ENCODE assay signal across 1 fruit fly cellular context in the genomic region with DNA sequence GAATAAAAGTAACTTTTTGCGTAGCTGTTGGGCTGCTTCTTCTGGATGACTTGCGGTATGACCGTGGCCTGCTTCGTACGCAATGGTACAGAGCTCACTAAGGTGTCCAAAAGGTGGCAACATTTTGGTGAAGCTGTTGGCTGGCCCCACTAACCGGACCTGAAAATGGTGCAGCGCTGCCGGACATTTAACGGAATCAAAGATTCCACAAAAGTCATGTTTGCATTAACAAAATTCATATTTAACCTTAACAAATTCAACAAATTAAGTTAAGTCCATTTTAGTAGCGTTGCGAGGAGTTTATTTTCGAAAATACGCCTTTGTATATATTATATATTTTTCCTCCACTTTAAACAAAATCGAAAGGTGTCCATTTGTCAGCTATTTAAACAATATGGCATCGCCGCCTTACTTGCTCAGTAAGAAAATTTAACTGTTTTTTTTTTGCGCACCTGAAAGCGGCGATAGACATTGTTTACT.
A peak's percentile ranks its signal among the peaks of the same experiment; 100 is the strongest.
TF ChIP-seq lines count a peak whose summit lies in the region.

Gene kra (minus strand): TSS at position 93 of the 480 bp plus-strand sequence.
Gene SecS (plus strand): TSS at position 390 of the 480 bp plus-strand sequence.

TF ChIP-seq in whole organism, embryonic, 481 proteins besides CTCF, POLR2A, EP300 and RAD21 (continued from another document):
- TF ChIP-seq CG14860 (GFP tag; IDR thresholded peaks at IDR 0.05; lab: Robert Waterston, UW; ENCODE audit: partially characterized antibody) (no peak), CG3281 (GFP tag; optimal IDR thresholded peaks at IDR 0.05; lab: Kevin White, UChicago) (peak; percentile 62), oc (tag; optimal IDR thresholded peaks at IDR 0.05; lab: Kevin White, UChicago) (no peak), CG1024 (GFP tag; IDR thresholded peaks at IDR 0.05; lab: Robert Waterston, UW) (no peak), CG12299 (tag; optimal IDR thresholded peaks at IDR 0.05; lab: Kevin White, UChicago) (peak; percentile 43), inv (GFP tag; IDR thresholded peaks at IDR 0.05; lab: Robert Waterston, UW; ENCODE audit: partially characterized antibody) (no peak), CG13894 (tag; optimal IDR thresholded peaks at IDR 0.05; lab: Kevin White, UChicago) (peak; percentile 14), tgo (GFP tag; IDR thresholded peaks at IDR 0.05; lab: Robert Waterston, UW) (no peak), CG2202 (tag; optimal IDR thresholded peaks at IDR 0.05; lab: Kevin White, UChicago) (no peak), CG10147 (GFP tag; optimal IDR thresholded peaks at IDR 0.05; lab: Kevin White, UChicago) (peak; percentile 54), CG14667 (GFP tag; IDR thresholded peaks at IDR 0.05; lab: Robert Waterston, UW) (no peak), danr (GFP tag; IDR thresholded peaks at IDR 0.05; lab: Robert Waterston, UW) (no peak), ATbp (GFP tag; optimal IDR thresholded peaks at IDR 0.05; lab: Kevin White, UChicago) (peak; percentile 2), Dp (GFP tag; optimal IDR thresholded peaks at IDR 0.05; lab: Kevin White, UChicago) (peak; percentile 58), CG4617 (GFP tag; optimal IDR thresholded peaks at IDR 0.05; lab: Kevin White, UChicago; ENCODE audit: borderline replicate concordance) (peak; percentile 86), CG6175 (GFP tag; IDR thresholded peaks at IDR 0.05; lab: Robert Waterston, UW) (no peak), br (optimal IDR thresholded peaks at IDR 0.05; lab: Kevin White, UChicago) (no peak), bsh (GFP tag; optimal IDR thresholded peaks at IDR 0.05; lab: Kevin White, UChicago) (peak in 1 of 2 experiments; percentile 53), tx (GFP tag; optimal IDR thresholded peaks at IDR 0.05; lab: Kevin White, UChicago) (peak; percentile 20), trem (tag; optimal IDR thresholded peaks at IDR 0.05; lab: Kevin White, UChicago) (peak; percentile 85), Fer1 (GFP tag; optimal IDR thresholded peaks at IDR 0.05; lab: Kevin White, UChicago) (peak; percentile 68), wdn (GFP tag; IDR thresholded peaks at IDR 0.05; lab: Robert Waterston, UW) (no peak), gem (tag; optimal IDR thresholded peaks at IDR 0.05; lab: Kevin White, UChicago) (peak; percentile 75), cas (GFP tag; IDR thresholded peaks at IDR 0.05; lab: Robert Waterston, UW) (no peak), ems (GFP tag; optimal IDR thresholded peaks at IDR 0.05; lab: Kevin White, UChicago) (peak; percentile 45), ro (GFP tag; IDR thresholded peaks at IDR 0.05; lab: Robert Waterston, UW) (no peak), corto (GFP tag; optimal IDR thresholded peaks at IDR 0.05; lab: Kevin White, UChicago) (peak; percentile 45), CG1792 (GFP tag; optimal IDR thresholded peaks at IDR 0.05; lab: Kevin White, UChicago) (peak; percentile 38), Six4 (GFP tag; optimal IDR thresholded peaks at IDR 0.05; lab: Kevin White, UChicago) (peak; percentile 30), Antp (GFP tag; optimal IDR thresholded peaks at IDR 0.05; lab: Kevin White, UChicago) (peak; percentile 35), CG12104 (GFP tag; optimal IDR thresholded peaks at IDR 0.05; lab: Kevin White, UChicago) (peak; percentile 75), CG9609 (GFP tag; optimal IDR thresholded peaks at IDR 0.05; lab: Kevin White, UChicago) (peak; percentile 40), ash1 (GFP tag; optimal IDR thresholded peaks at IDR 0.05; lab: Kevin White, UChicago) (peak; percentile 20), CG12155 (GFP tag; optimal IDR thresholded peaks at IDR 0.05; lab: Kevin White, UChicago) (peak; percentile 72), CG15269 (tag; optimal IDR thresholded peaks at IDR 0.05; lab: Kevin White, UChicago) (peak; percentile 54), zfh2 (GFP tag; optimal IDR thresholded peaks at IDR 0.05; lab: Kevin White, UChicago) (peak; percentile 46), Elba2 (GFP tag; optimal IDR thresholded peaks at IDR 0.05; lab: Kevin White, UChicago) (peak; percentile 81), CG1233 (GFP tag; optimal IDR thresholded peaks at IDR 0.05; lab: Kevin White, UChicago) (peak; percentile 36), CG1647 (GFP tag; optimal IDR thresholded peaks at IDR 0.05; lab: Kevin White, UChicago) (peak; percentile 57), fd3F (GFP tag; optimal IDR thresholded peaks at IDR 0.05; lab: Kevin White, UChicago) (peak; percentile 47), odd (GFP tag; optimal IDR thresholded peaks at IDR 0.05; lab: Kevin White, UChicago) (no peak), Fer2 (tag; optimal IDR thresholded peaks at IDR 0.05; lab: Kevin White, UChicago) (peak; percentile 60), CHES-1-like (GFP tag; optimal IDR thresholded peaks at IDR 0.05; lab: Kevin White, UChicago) (no peak), sisA (GFP tag; IDR thresholded peaks at IDR 0.05; lab: Robert Waterston, UW) (no peak), Myb (GFP tag; optimal IDR thresholded peaks at IDR 0.05; lab: Kevin White, UChicago) (peak; percentile 80), Ptx1 (GFP tag; IDR thresholded peaks at IDR 0.05; lab: Robert Waterston, UW) (no peak), CG9817 (tag; optimal IDR thresholded peaks at IDR 0.05; lab: Kevin White, UChicago) (peak; percentile 75), CG9932 (GFP tag; IDR thresholded peaks at IDR 0.05; lab: Robert Waterston, UW) (no peak), vvl (GFP tag; IDR thresholded peaks at IDR 0.05; lab: Robert Waterston, UW) (no peak), knrl (GFP tag; IDR thresholded peaks at IDR 0.05; lab: Robert Waterston, UW; ENCODE audit: partially characterized antibody) (no peak), CoRest (tag; optimal IDR thresholded peaks at IDR 0.05; lab: Kevin White, UChicago) (peak; percentile 79), CG17359 (tag; optimal IDR thresholded peaks at IDR 0.05; lab: Kevin White, UChicago) (peak; percentile 34), Hmr (GFP tag; optimal IDR thresholded peaks at IDR 0.05; lab: Kevin White, UChicago) (peak; percentile 81), Atf6 (GFP tag; IDR thresholded peaks at IDR 0.05; lab: Robert Waterston, UW) (no peak), Usf (GFP tag; optimal IDR thresholded peaks at IDR 0.05; lab: Kevin White, UChicago) (no peak), onecut (GFP tag; IDR thresholded peaks at IDR 0.05; lab: Robert Waterston, UW) (no peak), ara (GFP tag; IDR thresholded peaks at IDR 0.05; lab: Robert Waterston, UW) (no peak), CG2889 (GFP tag; IDR thresholded peaks at IDR 0.05; lab: Robert Waterston, UW) (no peak), CG17612 (GFP tag; IDR thresholded peaks at IDR 0.05; lab: Robert Waterston, UW) (no peak), Sox100B (GFP tag; optimal IDR thresholded peaks at IDR 0.05; lab: Kevin White, UChicago) (peak; percentile 71), CG6654 (GFP tag; optimal IDR thresholded peaks at IDR 0.05; lab: Kevin White, UChicago) (peak; percentile 31), HmgZ (tag; optimal IDR thresholded peaks at IDR 0.05; lab: Kevin White, UChicago) (peak; percentile 63), CG12942 (GFP tag; optimal IDR thresholded peaks at IDR 0.05; lab: Kevin White, UChicago) (peak; percentile 41), CG1602 (GFP tag; optimal IDR thresholded peaks at IDR 0.05; lab: Kevin White, UChicago) (peak; percentile 53), CG13296 (GFP tag; optimal IDR thresholded peaks at IDR 0.05; lab: Kevin White, UChicago) (peak; percentile 50), CG10267 (tag; optimal IDR thresholded peaks at IDR 0.05; lab: Kevin White, UChicago) (peak; percentile 66), CG7357 (GFP tag; IDR thresholded peaks at IDR 0.05; lab: Robert Waterston, UW) (no peak), HHEX (GFP tag; optimal IDR thresholded peaks at IDR 0.05; lab: Kevin White, UChicago) (peak; percentile 3), CG4854 (GFP tag; optimal IDR thresholded peaks at IDR 0.05; lab: Kevin White, UChicago) (peak; percentile 44), peb (GFP tag; IDR thresholded peaks at IDR 0.05; lab: Robert Waterston, UW) (no peak), NfI (GFP tag; optimal IDR thresholded peaks at IDR 0.05; lab: Kevin White, UChicago) (peak; percentile 55), abd-A (tag; optimal IDR thresholded peaks at IDR 0.05; lab: Kevin White, UChicago) (no peak), CG7372 (GFP tag; IDR thresholded peaks at IDR 0.05; lab: Robert Waterston, UW) (no peak), run (tag; optimal IDR thresholded peaks at IDR 0.05; lab: Kevin White, UChicago) (no peak), az2 (GFP tag; optimal IDR thresholded peaks at IDR 0.05; lab: Kevin White, UChicago) (peak; percentile 66), CG3726 (GFP tag; IDR thresholded peaks at IDR 0.05; lab: Robert Waterston, UW) (no peak), CG14710 (tag; optimal IDR thresholded peaks at IDR 0.05; lab: Kevin White, UChicago) (peak; percentile 86), CG6813 (GFP tag; optimal IDR thresholded peaks at IDR 0.05; lab: Kevin White, UChicago) (no peak), CG4328 (GFP tag; optimal IDR thresholded peaks at IDR 0.05; lab: Kevin White, UChicago) (peak; percentile 63), CG7271 (tag; optimal IDR thresholded peaks at IDR 0.05; lab: Kevin White, UChicago) (peak; percentile 10), Dref (GFP tag; IDR thresholded peaks at IDR 0.05; lab: Robert Waterston, UW) (no peak), Deaf1 (tag; optimal IDR thresholded peaks at IDR 0.05; lab: Kevin White, UChicago) (no peak), CG5245 (GFP tag; optimal IDR thresholded peaks at IDR 0.05; lab: Kevin White, UChicago) (peak; percentile 49)
TF ChIP-seq in whole organism, embryonic: peak in this region for 197.
